Worm (Caenorhabditis elegans) whole organism, mixed stage, embryonic: ENCODE measurements around the gene cyp-34A9.

Source experiments
- M03D4.4 ChIP-seq: sonication (generic microtip); optimal IDR thresholded peaks from 2 replicates; lab custom pipeline; 2017; ENCODE audit warnings: mild to moderate bottlenecking, missing genetic modification characterization, missing compliant biosample characterization
- bed-3 ChIP-seq: fragments of 200-800 bp; sonication (Bioruptor generic); optimal IDR thresholded peaks from 3 replicates; lab custom pipeline; 2018; ENCODE audit warnings: mild to moderate bottlenecking, missing genetic modification characterization, moderate library complexity, missing compliant biosample characterization
- ceh-39 ChIP-seq: fragments of 150-350 bp; optimal IDR thresholded peaks from 2 replicates; lab custom pipeline; 2014; ENCODE audit warnings: missing biosample characterization, missing genetic modification characterization
- ceh-83 ChIP-seq: fragments of 200-800 bp; sonication (Bioruptor generic); optimal IDR thresholded peaks from 2 replicates; lab custom pipeline; 2018; ENCODE audit warnings: mild to moderate bottlenecking, missing genetic modification characterization, missing compliant biosample characterization
- ces-1 ChIP-seq: fragments of 150-350 bp; optimal IDR thresholded peaks from 2 replicates; lab custom pipeline; 2014; ENCODE audit warnings: missing biosample characterization, missing genetic modification reagents, missing genetic modification characterization
- cnd-1 ChIP-seq: fragments of 200-800 bp; sonication (Bioruptor generic); optimal IDR thresholded peaks from 2 replicates; lab custom pipeline; 2018; ENCODE audit warnings: mild to moderate bottlenecking, missing genetic modification characterization, missing compliant biosample characterization
- drap-1 ChIP-seq: fragments of 200-800 bp; sonication (Bioruptor generic); optimal IDR thresholded peaks from 3 replicates; lab custom pipeline; 2018; ENCODE audit warnings: mild to moderate bottlenecking, missing genetic modification characterization, missing compliant biosample characterization
- elt-1 ChIP-seq: sonication (generic microtip); optimal IDR thresholded peaks from 2 replicates; lab custom pipeline; 2017; ENCODE audit warnings: missing genetic modification characterization, mild to moderate bottlenecking, missing compliant biosample characterization, antibody characterized with exemption, moderate library complexity, borderline replicate concordance; ENCODE audit not compliant: insufficient read depth
- elt-3 ChIP-seq: fragments of 150-350 bp; optimal IDR thresholded peaks from 2 replicates; lab custom pipeline; 2014; ENCODE audit warnings: missing biosample characterization, missing genetic modification characterization
- flh-1 ChIP-seq: fragments of 200-800 bp; sonication (Bioruptor generic); optimal IDR thresholded peaks from 2 replicates; lab custom pipeline; 2018; ENCODE audit warnings: mild to moderate bottlenecking, missing genetic modification characterization, moderate library complexity, missing compliant biosample characterization
- ham-2 ChIP-seq: fragments of 200-800 bp; sonication (Bioruptor generic); optimal IDR thresholded peaks from 2 replicates; lab custom pipeline; 2018; ENCODE audit warnings: mild to moderate bottlenecking, missing genetic modification characterization, missing compliant biosample characterization
- hlh-1 ChIP-seq: fragments of 150-350 bp; optimal IDR thresholded peaks from 2 replicates; lab custom pipeline; 2014; ENCODE audit warnings: missing biosample characterization, missing genetic modification reagents, missing genetic modification characterization
- lin-13 ChIP-seq: fragments of 150-350 bp; optimal IDR thresholded peaks from 2 replicates; lab custom pipeline; 2014; ENCODE audit warnings: missing biosample characterization, missing genetic modification characterization
- lin-32 ChIP-seq: fragments of 200-800 bp; sonication (Bioruptor generic); optimal IDR thresholded peaks from 2 replicates; lab custom pipeline; 2018; ENCODE audit warnings: mild to moderate bottlenecking, missing genetic modification characterization, missing compliant biosample characterization
- mab-5 ChIP-seq: fragments of 150-350 bp; optimal IDR thresholded peaks from 2 replicates; lab custom pipeline; 2014; ENCODE audit warnings: missing biosample characterization, missing genetic modification characterization
- mep-1 ChIP-seq: fragments of 150-350 bp; optimal IDR thresholded peaks from 2 replicates; lab custom pipeline; 2017; ENCODE audit warnings: missing biosample characterization, missing genetic modification reagents, missing genetic modification characterization, inconsistent platforms
- mls-2 ChIP-seq: sonication (generic microtip); optimal IDR thresholded peaks from 2 replicates; lab custom pipeline; 2016; ENCODE audit warnings: mild to moderate bottlenecking, missing genetic modification characterization, moderate library complexity, missing compliant biosample characterization
- nhr-12 ChIP-seq: fragments of 150-350 bp; optimal IDR thresholded peaks from 2 replicates; lab custom pipeline; 2014; ENCODE audit warnings: missing biosample characterization, missing genetic modification characterization
- nhr-237 ChIP-seq: fragments of 150-350 bp; optimal IDR thresholded peaks from 2 replicates; lab custom pipeline; 2014; ENCODE audit warnings: missing biosample characterization, missing genetic modification characterization
- nhr-76 ChIP-seq: sonication (generic microtip); optimal IDR thresholded peaks from 2 replicates; lab custom pipeline; 2017; ENCODE audit warnings: missing biosample characterization, missing genetic modification characterization
- sem-2 ChIP-seq: fragments of 200-800 bp; sonication (Bioruptor generic); optimal IDR thresholded peaks from 2 replicates; lab custom pipeline; 2018; ENCODE audit warnings: mild to moderate bottlenecking, missing genetic modification characterization, missing compliant biosample characterization
- snpc-4 ChIP-seq: fragments of 150-350 bp; optimal IDR thresholded peaks from 2 replicates; lab custom pipeline; 2014; ENCODE audit warnings: missing biosample characterization, missing genetic modification characterization
- sptf-1 ChIP-seq: sonication (generic microtip); optimal IDR thresholded peaks from 2 replicates; lab custom pipeline; 2017; ENCODE audit warnings: mild to moderate bottlenecking, missing genetic modification characterization, moderate library complexity, missing compliant biosample characterization
- tbx-8 ChIP-seq: fragments of 200-800 bp; sonication (Bioruptor generic); optimal IDR thresholded peaks from 2 replicates; lab custom pipeline; 2018; ENCODE audit warnings: mild to moderate bottlenecking, missing genetic modification characterization, moderate library complexity, missing compliant biosample characterization
- unc-120 ChIP-seq: sonication (generic microtip); optimal IDR thresholded peaks from 2 replicates; lab custom pipeline; 2017; ENCODE audit warnings: missing genetic modification characterization, missing compliant biosample characterization; ENCODE audit not compliant: poor library complexity, severe bottlenecking
- unc-39 ChIP-seq: fragments of 150-350 bp; optimal IDR thresholded peaks from 2 replicates; lab custom pipeline; 2014; ENCODE audit warnings: missing biosample characterization, missing genetic modification characterization
- unc-62 ChIP-seq: fragments of 150-350 bp; optimal IDR thresholded peaks from 2 replicates; lab custom pipeline; 2014; ENCODE audit warnings: missing biosample characterization, missing genetic modification reagents, missing genetic modification characterization
- zip-8 ChIP-seq: fragments of 150-350 bp; optimal IDR thresholded peaks from 2 replicates; lab custom pipeline; 2014; ENCODE audit warnings: missing biosample characterization, missing genetic modification characterization
- ztf-11 ChIP-seq: fragments of 150-350 bp; optimal IDR thresholded peaks from 2 replicates; lab custom pipeline; 2014; ENCODE audit warnings: missing biosample characterization, missing genetic modification characterization

Gene cyp-34A9

DNA sequence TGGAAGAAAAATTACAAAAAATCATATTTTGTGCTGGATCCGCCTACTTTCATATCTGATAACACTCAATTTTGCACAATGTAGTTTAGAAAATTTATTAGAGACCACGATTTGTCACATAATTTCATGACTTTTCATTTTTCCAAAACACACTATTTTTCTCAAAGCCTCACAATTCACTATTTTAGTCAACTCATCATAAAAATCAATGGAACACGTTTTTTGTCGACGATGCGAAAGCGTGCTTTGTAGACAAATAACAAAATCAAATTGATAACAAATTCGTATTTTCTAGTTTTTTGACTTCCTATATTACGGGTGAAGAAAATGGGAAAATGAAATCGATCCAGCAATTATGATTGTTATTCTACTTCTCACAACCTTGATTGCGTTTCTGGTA, 28.5 kb downstream of the cyp-34A9 start, which contains the start of gene cyp-35B2:
Gene cyp-35B2 (plus strand): TSS at position 301 of the 400 bp plus-strand sequence.
- no peak for TF ChIP-seq cnd-1 (tag; lab: Kevin White, UChicago)
- no peak for TF ChIP-seq nhr-76 (tag; lab: Kevin White, UChicago)
- no peak for TF ChIP-seq lin-32 (GFP tag; lab: Kevin White, UChicago)
- TF ChIP-seq ceh-83, result no peak
- TF ChIP-seq elt-3 (tag; lab: Kevin White, UChicago), result no peak
- no peak for TF ChIP-seq mab-5 (tag; lab: Kevin White, UChicago)
- no peak for TF ChIP-seq elt-1 (tag; lab: Kevin White, UChicago)
- no peak for TF ChIP-seq sem-2 (GFP tag; lab: Kevin White, UChicago)

DNA sequence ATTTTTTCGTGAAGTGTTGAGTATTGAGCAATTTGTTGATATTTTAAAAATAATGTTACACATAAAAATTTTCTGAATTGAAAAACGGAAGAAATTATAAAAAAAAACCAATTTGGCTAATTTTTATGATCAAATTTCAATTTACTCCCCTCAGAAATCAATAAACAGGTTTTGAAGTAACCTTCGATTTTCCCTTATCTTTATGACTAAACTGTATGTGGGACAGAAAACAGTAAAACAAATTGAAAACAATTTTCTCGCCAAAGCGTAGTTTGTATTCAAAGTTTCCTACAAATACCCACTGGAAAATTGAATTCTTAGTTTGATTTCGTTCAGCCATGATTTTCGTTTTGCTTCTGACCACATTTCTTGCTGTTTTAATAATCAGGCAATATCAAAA, 31.6 kb downstream of the cyp-34A9 start, which contains the start of gene cyp-35B1:
Gene cyp-35B1 (plus strand): TSS at position 244 of the 400 bp plus-strand sequence.
- no peak for TF ChIP-seq sptf-1 (tag; lab: Kevin White, UChicago)
- TF ChIP-seq cnd-1 (tag; lab: Kevin White, UChicago), result no peak
- TF ChIP-seq lin-13, result no peak
- TF ChIP-seq ces-1 (GFP tag; lab: Kevin White, UChicago), result no peak
- no peak for TF ChIP-seq elt-3 (tag; lab: Kevin White, UChicago)
- no peak for TF ChIP-seq ham-2 (GFP tag; lab: Kevin White, UChicago)
- TF ChIP-seq ceh-39 (tag; lab: Kevin White, UChicago), result no peak
- no peak for TF ChIP-seq sem-2 (GFP tag; lab: Kevin White, UChicago)
- TF ChIP-seq ceh-83, result no peak
- TF ChIP-seq lin-32 (GFP tag; lab: Kevin White, UChicago), result no peak
- TF ChIP-seq ztf-11 (tag; lab: Kevin White, UChicago), result no peak
- TF ChIP-seq drap-1, result no peak
- no peak for TF ChIP-seq zip-8 (tag; lab: Kevin White, UChicago)
- no peak for TF ChIP-seq hlh-1
- TF ChIP-seq nhr-12 (tag; lab: Kevin White, UChicago), result no peak
- no peak for TF ChIP-seq unc-120 (tag; lab: Kevin White, UChicago)
- TF ChIP-seq M03D4.4 (tag; lab: Kevin White, UChicago), result no peak
- no peak for TF ChIP-seq mab-5 (tag; lab: Kevin White, UChicago)
- TF ChIP-seq snpc-4 (tag; lab: Kevin White, UChicago), result no peak
- no peak for TF ChIP-seq mls-2

- TF ChIP-seq unc-120 (tag; lab: Kevin White, UChicago) (no peak), unc-62 (GFP tag; lab: Kevin White, UChicago) (no peak), unc-39 (no peak), mls-2 (no peak), hlh-1 (no peak), bed-3 (GFP tag; lab: Kevin White, UChicago) (no peak), mab-5 (tag; lab: Kevin White, UChicago) (no peak), sem-2 (GFP tag; lab: Kevin White, UChicago) (no peak), nhr-12 (tag; lab: Kevin White, UChicago) (no peak), ztf-11 (tag; lab: Kevin White, UChicago) (no peak), sptf-1 (tag; lab: Kevin White, UChicago) (no peak), ceh-83 (no peak), ceh-39 (tag; lab: Kevin White, UChicago) (no peak), flh-1 (GFP tag; lab: Kevin White, UChicago) (no peak)
Measured at ce11 chrV:3935892-3936478, 34.4 kb downstream of the cyp-34A9 start, which contains the start of gene cyp-35A5. TSS of gene cyp-35A5 (plus strand) at chrV:3936326.

- TF ChIP-seq nhr-12 (tag; lab: Kevin White, UChicago) (no peak), ztf-11 (tag; lab: Kevin White, UChicago) (no peak)
Measured at ce11 chrV:3931326-3931725, 39.0 kb downstream of the cyp-34A9 start, which contains the start of gene srx-63. TSS of gene srx-63 (plus strand) at chrV:3931626.

- TF ChIP-seq sptf-1 (tag; lab: Kevin White, UChicago), result no peak
- no peak for TF ChIP-seq drap-1
- no peak for TF ChIP-seq ham-2 (GFP tag; lab: Kevin White, UChicago)
- no peak for TF ChIP-seq mep-1 (tag; lab: Kevin White, UChicago)
- TF ChIP-seq nhr-12 (tag; lab: Kevin White, UChicago), result no peak
- no peak for TF ChIP-seq M03D4.4 (tag; lab: Kevin White, UChicago)
- TF ChIP-seq elt-1 (tag; lab: Kevin White, UChicago), result no peak
- no peak for TF ChIP-seq zip-8 (tag; lab: Kevin White, UChicago)
- TF ChIP-seq flh-1 (GFP tag; lab: Kevin White, UChicago), result no peak
- no peak for TF ChIP-seq nhr-237 (tag; lab: Kevin White, UChicago)
- TF ChIP-seq mls-2, result no peak
- TF ChIP-seq unc-62 (GFP tag; lab: Kevin White, UChicago), result no peak
- TF ChIP-seq ceh-83, result no peak
- TF ChIP-seq tbx-8, result no peak
- no peak for TF ChIP-seq unc-120 (tag; lab: Kevin White, UChicago)
Measured at ce11 chrV:3929099-3929498, 41.2 kb downstream of the cyp-34A9 start, which contains the start of gene srx-64. TSS of gene srx-64 (plus strand) at chrV:3929399.
